Fruit fly (Drosophila melanogaster) whole organism, embryonic: ENCODE results near the gene yl.

Experiments
- Ada2b ChIP-seq: fragments of 200-800 bp; sonication (Bioruptor generic); IDR thresholded peaks from 2 replicates; pipeline ENCODE4 v1.3.6; 2022; ENCODE audit warnings: missing biosample characterization, missing genetic modification characterization
- Adf1 ChIP-seq: fragments of 200-800 bp; sonication (Bioruptor generic); IDR thresholded peaks from 2 replicates; pipeline ENCODE4 v1.3.6; 2022; ENCODE audit warnings: missing biosample characterization, missing genetic modification characterization
- CG10209 ChIP-seq: fragments of 200-800 bp; sonication (Bioruptor generic); optimal IDR thresholded peaks from 3 replicates; lab custom pipeline; 2017; ENCODE audit warnings: missing biosample characterization, mild to moderate bottlenecking, missing genetic modification characterization, missing genetic modification reagents
- CG10431 ChIP-seq: fragments of 200-800 bp; sonication (Bioruptor generic); optimal IDR thresholded peaks from 3 replicates; lab custom pipeline; 2018; ENCODE audit warnings: missing biosample characterization, mild to moderate bottlenecking, missing genetic modification characterization
- CG11723 ChIP-seq: fragments of 200-800 bp; sonication (Bioruptor generic); optimal IDR thresholded peaks from 2 replicates; lab custom pipeline; 2017; ENCODE audit warnings: missing biosample characterization, mild to moderate bottlenecking, missing genetic modification characterization
- CG12769 ChIP-seq: fragments of 200-800 bp; sonication (Bioruptor generic); optimal IDR thresholded peaks from 2 replicates; lab custom pipeline; 2019; ENCODE audit warnings: missing biosample characterization, mild to moderate bottlenecking, missing genetic modification characterization, moderate library complexity
- CG15073 ChIP-seq: fragments of 200-800 bp; sonication (Bioruptor generic); optimal IDR thresholded peaks from 2 replicates; lab custom pipeline; 2016; ENCODE audit warnings: missing biosample characterization, missing genetic modification characterization
- CG17802 ChIP-seq: fragments of 200-800 bp; sonication (Bioruptor generic); optimal IDR thresholded peaks from 2 replicates; lab custom pipeline; 2018; ENCODE audit warnings: missing biosample characterization, mild to moderate bottlenecking, missing genetic modification characterization, moderate library complexity
- CG18011 ChIP-seq: fragments of 200-800 bp; sonication (Bioruptor generic); optimal IDR thresholded peaks from 2 replicates; lab custom pipeline; 2017; ENCODE audit warnings: missing biosample characterization, missing genetic modification characterization, mild to moderate bottlenecking, moderate library complexity, missing genotype
- CG2202 ChIP-seq: fragments of 200-800 bp; sonication (Bioruptor generic); optimal IDR thresholded peaks from 2 replicates; lab custom pipeline; 2018; ENCODE audit warnings: missing biosample characterization, mild to moderate bottlenecking, missing genetic modification characterization
- CG33557 ChIP-seq: fragments of 200-800 bp; sonication (Bioruptor generic); optimal IDR thresholded peaks from 2 replicates; lab custom pipeline; 2019; ENCODE audit warnings: missing biosample characterization, mild to moderate bottlenecking, missing genetic modification characterization, moderate library complexity
- CG34224 ChIP-seq: fragments of 200-800 bp; sonication (Bioruptor generic); IDR thresholded peaks from 3 replicates; pipeline ENCODE4 v1.3.6; 2022; ENCODE audit warnings: missing biosample characterization, missing genetic modification characterization; ENCODE audit not compliant: partially characterized antibody
- CG8924 ChIP-seq: fragments of 200-800 bp; optimal IDR thresholded peaks from 3 replicates; lab custom pipeline; 2019; ENCODE audit warnings: missing biosample characterization, mild to moderate bottlenecking, missing genetic modification characterization, moderate library complexity
- CG8944 ChIP-seq: fragments of 200-800 bp; sonication (Bioruptor generic); optimal IDR thresholded peaks from 3 replicates; lab custom pipeline; 2016; ENCODE audit warnings: missing biosample characterization, missing genetic modification characterization
- CG9437 ChIP-seq: fragments of 200-800 bp; sonication (Bioruptor generic); optimal IDR thresholded peaks from 2 replicates; lab custom pipeline; 2018; ENCODE audit warnings: missing biosample characterization, mild to moderate bottlenecking, missing genetic modification characterization
- CHES-1-like ChIP-seq: fragments of 200-800 bp; sonication (Bioruptor generic); optimal IDR thresholded peaks from 2 replicates; lab custom pipeline; 2016; ENCODE audit warnings: missing biosample characterization, missing genetic modification characterization
- Dek ChIP-seq: fragments of 200-800 bp; sonication (Bioruptor generic); optimal IDR thresholded peaks from 3 replicates; lab custom pipeline; 2019; ENCODE audit warnings: missing biosample characterization, mild to moderate bottlenecking, missing genetic modification characterization, moderate library complexity
- Doc2 ChIP-seq: fragments of 200-800 bp; sonication (Bioruptor generic); IDR thresholded peaks from 2 replicates; pipeline ENCODE4 v1.3.6; 2022; ENCODE audit warnings: missing biosample characterization, missing genetic modification characterization
- E2f2 ChIP-seq: fragments of 200-800 bp; sonication (Bioruptor generic); IDR thresholded peaks from 2 replicates; pipeline ENCODE4 v1.3.6; 2022; ENCODE audit warnings: missing biosample characterization, missing genetic modification characterization
- Hr78 ChIP-seq, 2 experiments: fragments of 200-800 bp in 1 of 2; fragments of >200 bp in 1 of 2; sonication (Bioruptor generic) in 1 of 2; optimal IDR thresholded peaks; 2 replicates each; lab custom pipeline; 2017 to 2019; ENCODE audit warnings: missing biosample characterization in 2 of 2, missing genetic modification characterization in 2 of 2, mild to moderate bottlenecking in 1 of 2, moderate library complexity in 1 of 2
- Jarid2 ChIP-seq: fragments of 200-800 bp; sonication (Bioruptor generic); optimal IDR thresholded peaks from 3 replicates; lab custom pipeline; 2017; ENCODE audit warnings: mild to moderate bottlenecking, missing biosample characterization, missing genetic modification reagents, missing genetic modification characterization
- Kr ChIP-seq: fragments of 200-800 bp; sonication (Bioruptor generic); optimal IDR thresholded peaks from 2 replicates; lab custom pipeline; 2017; ENCODE audit warnings: missing biosample characterization, mild to moderate bottlenecking, missing genetic modification characterization
- MESR4 ChIP-seq: fragments of 200-800 bp; sonication (Bioruptor generic); optimal IDR thresholded peaks from 2 replicates; lab custom pipeline; 2018; ENCODE audit warnings: missing biosample characterization, mild to moderate bottlenecking, missing genetic modification characterization, moderate library complexity
- Max ChIP-seq: fragments of 200-800 bp; sonication (Bioruptor generic); optimal IDR thresholded peaks from 2 replicates; lab custom pipeline; 2016; ENCODE audit warnings: missing biosample characterization, mild to moderate bottlenecking, missing genetic modification characterization
- Meics ChIP-seq: fragments of 200-800 bp; sonication (Bioruptor generic); optimal IDR thresholded peaks from 2 replicates; lab custom pipeline; 2017; ENCODE audit warnings: missing biosample characterization, mild to moderate bottlenecking, missing genetic modification characterization
- Mrtf ChIP-seq: fragments of 200-800 bp; sonication (Bioruptor generic); IDR thresholded peaks from 3 replicates; pipeline ENCODE4 v1.3.6; 2022; ENCODE audit warnings: missing biosample characterization, missing genetic modification characterization
- Nf-YC ChIP-seq: fragments of 200-800 bp; optimal IDR thresholded peaks from 3 replicates; lab custom pipeline; 2019; ENCODE audit warnings: missing biosample characterization, mild to moderate bottlenecking, missing genetic modification characterization, moderate library complexity
- PHDP ChIP-seq: fragments of 200-800 bp; sonication (Bioruptor generic); optimal IDR thresholded peaks from 3 replicates; lab custom pipeline; 2018; ENCODE audit warnings: missing biosample characterization, mild to moderate bottlenecking, missing genetic modification characterization, moderate library complexity
- Rfx ChIP-seq: fragments of 200-800 bp; sonication (Bioruptor generic); IDR thresholded peaks from 2 replicates; pipeline ENCODE4 v1.3.6; 2022; ENCODE audit warnings: missing biosample characterization, missing genetic modification characterization
- Sox102F ChIP-seq: fragments of 200-800 bp; sonication (Bioruptor generic); optimal IDR thresholded peaks from 2 replicates; lab custom pipeline; 2018; ENCODE audit warnings: missing biosample characterization, mild to moderate bottlenecking, missing genetic modification characterization, moderate library complexity
- Sry-δ ChIP-seq: fragments of 200-800 bp; sonication (Bioruptor generic); optimal IDR thresholded peaks from 2 replicates; lab custom pipeline; 2016; ENCODE audit warnings: missing biosample characterization, missing genetic modification characterization
- Xrp1 ChIP-seq: fragments of 200-800 bp; sonication (Bioruptor generic); IDR thresholded peaks from 2 replicates; pipeline ENCODE4 v1.3.6; 2022; ENCODE audit warnings: missing biosample characterization, missing genetic modification characterization
- ac ChIP-seq: fragments of 200-800 bp; sonication (Bioruptor generic); optimal IDR thresholded peaks from 3 replicates; lab custom pipeline; 2017; ENCODE audit warnings: missing biosample characterization, mild to moderate bottlenecking, missing genetic modification characterization
- amos ChIP-seq: fragments of 200-800 bp; sonication (Bioruptor generic); IDR thresholded peaks from 2 replicates; pipeline ENCODE4 v1.3.6; 2022; ENCODE audit warnings: missing biosample characterization, missing genetic modification characterization; ENCODE audit not compliant: partially characterized antibody
- ato ChIP-seq: fragments of 200-800 bp; sonication (Bioruptor generic); IDR thresholded peaks from 2 replicates; pipeline ENCODE4 v1.3.6; 2022; ENCODE audit warnings: missing biosample characterization, missing genetic modification characterization; ENCODE audit not compliant: partially characterized antibody
- bowl ChIP-seq: fragments of 200-800 bp; sonication (Bioruptor generic); IDR thresholded peaks from 2 replicates; pipeline ENCODE4 v1.3.6; 2022; ENCODE audit warnings: missing biosample characterization, missing genetic modification characterization
- br ChIP-seq: fragments of >200 bp; optimal IDR thresholded peaks from 2 replicates; lab custom pipeline; 2017
- chm ChIP-seq: fragments of 200-800 bp; sonication (Bioruptor generic); IDR thresholded peaks from 2 replicates; pipeline ENCODE4 v1.3.6; 2022; ENCODE audit warnings: missing biosample characterization, missing genetic modification characterization
- fd102C ChIP-seq: fragments of 200-800 bp; sonication (Bioruptor generic); optimal IDR thresholded peaks from 2 replicates; lab custom pipeline; 2018; ENCODE audit warnings: missing biosample characterization, mild to moderate bottlenecking, missing genetic modification characterization, moderate library complexity
- gsb-n ChIP-seq: fragments of 200-800 bp; sonication (Bioruptor generic); optimal IDR thresholded peaks from 3 replicates; lab custom pipeline; 2018; ENCODE audit warnings: missing biosample characterization, mild to moderate bottlenecking, missing genetic modification characterization
- her ChIP-seq: fragments of 200-800 bp; sonication (Bioruptor generic); optimal IDR thresholded peaks from 2 replicates; lab custom pipeline; 2016; ENCODE audit warnings: missing biosample characterization, missing genetic modification characterization
- ken ChIP-seq: fragments of 200-800 bp; sonication (Bioruptor generic); IDR thresholded peaks from 3 replicates; pipeline ENCODE4 v1.3.6; 2022; ENCODE audit warnings: missing biosample characterization, missing genetic modification characterization
- nmo ChIP-seq: fragments of 200-800 bp; sonication (Bioruptor generic); optimal IDR thresholded peaks from 2 replicates; lab custom pipeline; 2018; ENCODE audit warnings: missing biosample characterization, mild to moderate bottlenecking, missing genetic modification characterization, moderate library complexity
- otp ChIP-seq: fragments of 200-800 bp; sonication (Bioruptor generic); IDR thresholded peaks from 3 replicates; pipeline ENCODE4, ENCODE4 v1.3.6; 2022; ENCODE audit warnings: missing biosample characterization, missing genetic modification characterization
- pnt ChIP-seq: fragments of 200-800 bp; sonication (Bioruptor generic); optimal IDR thresholded peaks from 3 replicates; lab custom pipeline; 2016; ENCODE audit warnings: missing biosample characterization, missing genetic modification characterization
- sim ChIP-seq: fragments of 200-800 bp; sonication (Bioruptor generic); IDR thresholded peaks from 2 replicates; pipeline ENCODE4 v1.3.6; 2022; ENCODE audit warnings: missing biosample characterization, missing genetic modification characterization
- tup ChIP-seq: fragments of 200-800 bp; sonication (Bioruptor generic); optimal IDR thresholded peaks from 2 replicates; lab custom pipeline; 2016; ENCODE audit warnings: missing biosample characterization, mild to moderate bottlenecking, missing genetic modification characterization, moderate library complexity
- twi ChIP-seq: fragments of 200-800 bp; optimal IDR thresholded peaks from 2 replicates; lab custom pipeline; 2019; ENCODE audit warnings: missing biosample characterization, mild to moderate bottlenecking, missing genetic modification characterization, moderate library complexity
- zf30C ChIP-seq: fragments of 200-800 bp; sonication (Bioruptor generic); optimal IDR thresholded peaks from 3 replicates; lab custom pipeline; 2018; ENCODE audit warnings: missing biosample characterization, mild to moderate bottlenecking, missing genetic modification characterization

yl gene

DNA sequence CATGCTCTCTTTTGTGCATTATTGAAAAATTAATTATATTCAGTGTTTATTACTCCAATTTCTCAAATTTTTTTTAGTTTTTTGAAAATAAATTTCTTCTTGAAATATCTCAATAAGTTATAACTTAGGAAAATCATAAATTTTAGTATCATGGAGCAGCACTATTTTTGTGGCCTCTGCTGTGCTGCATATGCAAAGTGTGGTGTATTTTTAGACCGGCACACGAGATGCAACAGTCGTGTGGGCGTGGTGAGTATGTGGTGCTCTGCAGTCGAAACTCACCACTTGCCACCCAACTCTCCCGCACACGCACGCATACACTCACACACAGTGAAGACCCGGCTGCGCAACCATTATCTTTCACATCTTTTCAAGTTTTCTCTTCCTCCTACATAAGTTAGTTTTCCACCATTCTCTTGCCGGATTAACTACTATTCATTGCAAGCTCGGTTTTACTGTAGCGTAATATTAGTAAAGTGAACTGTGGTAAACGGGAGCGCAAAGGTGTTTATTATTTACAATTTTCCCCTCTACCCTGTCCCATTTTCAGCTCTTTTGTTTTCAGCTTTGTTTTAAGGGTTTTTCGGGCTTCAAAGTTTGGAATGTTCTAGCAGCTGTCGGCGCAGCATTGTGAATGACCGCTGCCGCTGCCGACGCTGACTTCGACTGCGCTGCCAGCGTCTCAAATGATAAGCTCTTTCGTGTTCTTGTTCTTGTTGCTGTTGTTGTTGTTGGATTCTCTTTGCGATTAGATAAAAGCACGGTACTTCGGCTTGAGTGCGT is 15.6 kb downstream of the yl start (continued):
- peak; percentile 63 for TF ChIP-seq PHDP (tag; lab: Kevin White, UChicago)
- TF ChIP-seq Meics (GFP tag; lab: Kevin White, UChicago) = peak; percentile 41
- TF ChIP-seq Jarid2 = no peak
- no peak for TF ChIP-seq tup (GFP tag; lab: Kevin White, UChicago)
- peak; percentile 2 for TF ChIP-seq Sry-δ
- TF ChIP-seq Dek (tag; lab: Kevin White, UChicago) = peak; percentile 22
- TF ChIP-seq Nf-YC = no peak
- TF ChIP-seq CG10431 (GFP tag; lab: Kevin White, UChicago) = no peak
- TF ChIP-seq CG12769 (tag; lab: Kevin White, UChicago) = peak; percentile 0
- peak; percentile 41 for TF ChIP-seq pnt (GFP tag; lab: Kevin White, UChicago)
- TF ChIP-seq Doc2 = no peak
- peak; percentile 15; the same call in 1 of the 2 replicates for TF ChIP-seq Rfx (GFP tag; lab: Robert Waterston, UW)
- TF ChIP-seq sim (GFP tag; lab: Robert Waterston, UW) = peak; percentile 49; the same call in 1 of the 2 replicates
- TF ChIP-seq nmo = peak; percentile 61
- TF ChIP-seq MESR4 (GFP tag; lab: Kevin White, UChicago) = no peak
- TF ChIP-seq her = no peak
- peak; percentile 42 for TF ChIP-seq CG11723
- peak in 1 of 2 experiments; percentile 0 for TF ChIP-seq Hr78 (GFP tag; optimal IDR thresholded peaks at IDR 0.05; lab: Kevin White, UChicago)
- TF ChIP-seq bowl (GFP tag; lab: Robert Waterston, UW) = no peak
- TF ChIP-seq ken (GFP tag; lab: Robert Waterston, UW) = no peak; the same call in 2 of the 3 replicates
- peak; percentile 62 for TF ChIP-seq Sox102F (GFP tag; lab: Kevin White, UChicago)
- TF ChIP-seq CG33557 (GFP tag; lab: Kevin White, UChicago) = peak; percentile 22
- no peak for TF ChIP-seq twi (tag; lab: Kevin White, UChicago)
- TF ChIP-seq Xrp1 (GFP tag; lab: Robert Waterston, UW) = peak; percentile 83
- no peak for TF ChIP-seq amos (GFP tag; lab: Robert Waterston, UW)
- TF ChIP-seq CG34224 = peak; percentile 41; the same call in 1 of the 3 replicates
- peak; percentile 5 for TF ChIP-seq Max
- TF ChIP-seq zf30C (GFP tag; lab: Kevin White, UChicago) = no peak
- TF ChIP-seq CG8924 (tag; lab: Kevin White, UChicago) = peak; percentile 46
- TF ChIP-seq CG18011 = no peak
- TF ChIP-seq gsb-n = peak; percentile 47
- peak; percentile 64; the same call in 1 of the 3 replicates for TF ChIP-seq Mrtf (GFP tag; lab: Robert Waterston, UW)
- TF ChIP-seq fd102C = no peak
- peak; percentile 39 for TF ChIP-seq CG2202 (tag; lab: Kevin White, UChicago)
- TF ChIP-seq E2f2 (GFP tag; lab: Robert Waterston, UW) = peak; percentile 51
- peak; percentile 73 for TF ChIP-seq chm (GFP tag; lab: Robert Waterston, UW)
- TF ChIP-seq CG17802 (tag; lab: Kevin White, UChicago) = peak; percentile 41
- peak; percentile 22 for TF ChIP-seq ac (GFP tag; lab: Kevin White, UChicago)
- TF ChIP-seq br = no peak
- TF ChIP-seq CG8944 = no peak
- peak; percentile 55 for TF ChIP-seq CG9437 (GFP tag; lab: Kevin White, UChicago)
- peak; percentile 38 for TF ChIP-seq CG10209 (GFP tag; lab: Kevin White, UChicago)
- no peak for TF ChIP-seq CHES-1-like (GFP tag; lab: Kevin White, UChicago)
- no peak for TF ChIP-seq ato (GFP tag; lab: Robert Waterston, UW)
- TF ChIP-seq Adf1 (GFP tag; lab: Robert Waterston, UW) = peak; percentile 97
- peak; percentile 47 for TF ChIP-seq Ada2b (GFP tag; lab: Robert Waterston, UW)
- no peak for TF ChIP-seq Kr (GFP tag; lab: Kevin White, UChicago)
- peak; percentile 59; the same call in 2 of the 3 replicates for TF ChIP-seq otp (GFP tag; lab: Robert Waterston, UW)
- TF ChIP-seq CG15073 (GFP tag; lab: Kevin White, UChicago) = no peak
